Worm (Caenorhabditis elegans) whole organism, late embryonic: Measurements from ENCODE around the gene C45G9.8.

Experiments
- C08G9.2 ChIP-seq: sonication (generic microtip); optimal IDR thresholded peaks from 2 replicates; lab custom pipeline; 2016; ENCODE audit warnings: mild to moderate bottlenecking, missing genetic modification characterization, moderate library complexity, missing compliant biosample characterization
- T23F11.4 ChIP-seq: fragments of 200-800 bp; sonication (Bioruptor generic); optimal IDR thresholded peaks from 2 replicates; lab custom pipeline; 2018; ENCODE audit warnings: mild to moderate bottlenecking, missing genetic modification characterization, missing compliant biosample characterization
- ahr-1 ChIP-seq: sonication (generic microtip); optimal IDR thresholded peaks from 2 replicates; lab custom pipeline; 2016; ENCODE audit warnings: missing genetic modification characterization, missing compliant biosample characterization
- ama-1 ChIP-seq: fragments of 150-350 bp; optimal IDR thresholded peaks from 2 replicates; lab custom pipeline; 2014
- ceh-18 ChIP-seq: sonication (generic microtip); optimal IDR thresholded peaks from 2 replicates; lab custom pipeline; 2016; ENCODE audit warnings: missing genetic modification characterization, missing compliant biosample characterization
- ceh-19 ChIP-seq: fragments of 200-800 bp; sonication (Bioruptor generic); optimal IDR thresholded peaks from 2 replicates; lab custom pipeline; 2018; ENCODE audit warnings: mild to moderate bottlenecking, missing genetic modification characterization, missing compliant biosample characterization
- ceh-2 ChIP-seq: sonication (generic microtip); optimal IDR thresholded peaks from 2 replicates; lab custom pipeline; 2016; ENCODE audit warnings: missing genotype, missing genetic modification characterization, missing compliant biosample characterization
- ceh-24 ChIP-seq: sonication (generic microtip); optimal IDR thresholded peaks from 2 replicates; lab custom pipeline; 2016; ENCODE audit warnings: mild to moderate bottlenecking, missing genetic modification characterization, missing compliant biosample characterization
- ceh-30 ChIP-seq: fragments of 150-350 bp; optimal IDR thresholded peaks from 2 replicates; lab custom pipeline; 2014; ENCODE audit warnings: missing biosample characterization, missing genetic modification characterization
- ceh-31 ChIP-seq: sonication (generic microtip); optimal IDR thresholded peaks from 2 replicates; lab custom pipeline; 2016; ENCODE audit warnings: missing genetic modification characterization, missing compliant biosample characterization
- ceh-45 ChIP-seq: fragments of 200-800 bp; sonication (Bioruptor generic); IDR thresholded peaks from 2 replicates; pipeline ENCODE4 v1.3.6; 2022; ENCODE audit warnings: missing genetic modification reagents, missing genetic modification characterization, missing compliant biosample characterization
- ceh-48 ChIP-seq: sonication (generic microtip); optimal IDR thresholded peaks from 2 replicates; lab custom pipeline; 2016; ENCODE audit warnings: missing genetic modification characterization, inconsistent platforms, missing compliant biosample characterization
- ceh-6 ChIP-seq: fragments of 200-800 bp; sonication (Bioruptor generic); optimal IDR thresholded peaks from 2 replicates; lab custom pipeline; 2018; ENCODE audit warnings: mild to moderate bottlenecking, missing genetic modification characterization, missing compliant biosample characterization
- ceh-9 ChIP-seq: sonication (generic microtip); optimal IDR thresholded peaks from 2 replicates; lab custom pipeline; 2016; ENCODE audit warnings: mild to moderate bottlenecking, missing genetic modification characterization, inconsistent platforms, missing compliant biosample characterization
- che-1 ChIP-seq: sonication (generic microtip); optimal IDR thresholded peaks from 2 replicates; lab custom pipeline; 2016; ENCODE audit warnings: mild to moderate bottlenecking, missing genetic modification characterization, missing compliant biosample characterization
- dve-1 ChIP-seq: sonication (generic microtip); optimal IDR thresholded peaks from 2 replicates; lab custom pipeline; 2017; ENCODE audit warnings: antibody characterized with exemption, mild to moderate bottlenecking, missing genetic modification characterization, missing compliant biosample characterization
- elt-2 ChIP-seq: sonication (generic microtip); optimal IDR thresholded peaks from 2 replicates; lab custom pipeline; 2016; ENCODE audit warnings: missing genetic modification reagents, missing genetic modification characterization, missing compliant biosample characterization
- ets-4 ChIP-seq: sonication (generic microtip); optimal IDR thresholded peaks from 2 replicates; lab custom pipeline; 2016; ENCODE audit warnings: missing genetic modification characterization, missing compliant biosample characterization
- eyg-1 ChIP-seq: sonication (generic microtip); optimal IDR thresholded peaks from 2 replicates; lab custom pipeline; 2016; ENCODE audit warnings: missing genotype, missing genetic modification characterization, missing compliant biosample characterization
- fax-1 ChIP-seq: sonication (generic microtip); optimal IDR thresholded peaks from 2 replicates; lab custom pipeline; 2016; ENCODE audit warnings: missing genotype, missing genetic modification characterization, missing compliant biosample characterization
- gmeb-2 ChIP-seq: sonication (generic microtip); optimal IDR thresholded peaks from 2 replicates; lab custom pipeline; 2016; ENCODE audit warnings: missing genetic modification characterization, inconsistent platforms, missing compliant biosample characterization
- hlh-30 ChIP-seq: sonication (generic microtip); optimal IDR thresholded peaks from 2 replicates; lab custom pipeline; 2017; ENCODE audit warnings: antibody characterized with exemption, missing genetic modification characterization, missing compliant biosample characterization; ENCODE audit not compliant: insufficient read depth
- hlh-6 ChIP-seq: sonication (generic microtip); optimal IDR thresholded peaks from 2 replicates; lab custom pipeline; 2016; ENCODE audit warnings: missing genotype, missing genetic modification characterization, missing compliant biosample characterization
- hlh-8 ChIP-seq: sonication (generic microtip); optimal IDR thresholded peaks from 2 replicates; lab custom pipeline; 2016; ENCODE audit warnings: missing genotype, missing genetic modification characterization, missing compliant biosample characterization
- mec-3 ChIP-seq: sonication (generic microtip); optimal IDR thresholded peaks from 2 replicates; lab custom pipeline; 2016; ENCODE audit warnings: borderline replicate concordance, missing genetic modification characterization, missing compliant biosample characterization
- nfya-1 ChIP-seq: sonication (generic microtip); optimal IDR thresholded peaks from 2 replicates; lab custom pipeline; 2017; ENCODE audit warnings: missing genetic modification characterization, mild to moderate bottlenecking, missing compliant biosample characterization, antibody characterized with exemption, moderate library complexity
- nhr-232 ChIP-seq: sonication (generic microtip); optimal IDR thresholded peaks from 2 replicates; lab custom pipeline; 2016; ENCODE audit warnings: missing genetic modification characterization, missing compliant biosample characterization
- odd-2 ChIP-seq: sonication (generic microtip); optimal IDR thresholded peaks from 2 replicates; lab custom pipeline; 2017; ENCODE audit warnings: antibody characterized with exemption, mild to moderate bottlenecking, missing genetic modification characterization, missing compliant biosample characterization
- pat-9 ChIP-seq: fragments of 200-800 bp; sonication (Bioruptor generic); optimal IDR thresholded peaks from 2 replicates; lab custom pipeline; 2018; ENCODE audit warnings: mild to moderate bottlenecking, missing genetic modification characterization, moderate library complexity, missing compliant biosample characterization
- pha-2 ChIP-seq: sonication (generic microtip); optimal IDR thresholded peaks from 2 replicates; lab custom pipeline; 2017; ENCODE audit warnings: mild to moderate bottlenecking, missing genetic modification characterization, missing compliant biosample characterization
- pha-4 ChIP-seq: fragments of 150-350 bp; optimal IDR thresholded peaks from 2 replicates; lab custom pipeline; 2018; ENCODE audit warnings: missing biosample characterization, missing genetic modification reagents, missing genetic modification characterization
- pqm-1 ChIP-seq: sonication (generic microtip); optimal IDR thresholded peaks from 2 replicates; lab custom pipeline; 2016; ENCODE audit warnings: missing genetic modification characterization, missing compliant biosample characterization
- pros-1 ChIP-seq: fragments of 150-350 bp; optimal IDR thresholded peaks from 2 replicates; lab custom pipeline; 2014; ENCODE audit warnings: missing biosample characterization, missing genetic modification reagents, missing genetic modification characterization
- sox-2 ChIP-seq: fragments of 200-800 bp; sonication (Bioruptor generic); IDR thresholded peaks from 2 replicates; pipeline ENCODE4 v1.3.6; 2022; ENCODE audit warnings: missing genetic modification reagents, missing genetic modification characterization, missing compliant biosample characterization
- sox-4 ChIP-seq: sonication (generic microtip); optimal IDR thresholded peaks from 2 replicates; lab custom pipeline; 2017; ENCODE audit warnings: mild to moderate bottlenecking, missing genetic modification characterization, inconsistent platforms, missing compliant biosample characterization
- tbx-2 ChIP-seq: sonication (generic microtip); optimal IDR thresholded peaks from 2 replicates; lab custom pipeline; 2016; ENCODE audit warnings: missing genetic modification characterization, missing compliant biosample characterization
- tbx-7 ChIP-seq: sonication (generic microtip); optimal IDR thresholded peaks from 2 replicates; lab custom pipeline; 2016; ENCODE audit warnings: missing genotype, missing genetic modification characterization, missing compliant biosample characterization
- ttx-3 ChIP-seq: sonication (generic microtip); optimal IDR thresholded peaks from 2 replicates; lab custom pipeline; 2016; ENCODE audit warnings: missing genetic modification reagents, missing genetic modification characterization, missing compliant biosample characterization
- unc-3 ChIP-seq, 2 experiments: fragments of 200-800 bp in 1 of 2; sonication (Bioruptor generic) in 1 of 2; sonication (generic microtip) in 1 of 2; conservative IDR thresholded peaks in 1 of 2; optimal IDR thresholded peaks in 1 of 2; 2 replicates each; pipeline versions ENCODE4 v1.3.6 to Lab custom; 2016 to 2022; ENCODE audit warnings: missing compliant biosample characterization in 2 of 2, missing genetic modification characterization in 2 of 2, missing genetic modification reagents in 1 of 2
- unc-42 ChIP-seq: sonication (generic microtip); optimal IDR thresholded peaks from 2 replicates; lab custom pipeline; 2016; ENCODE audit warnings: missing genotype, missing genetic modification characterization, missing compliant biosample characterization
- unc-55 ChIP-seq: sonication (generic microtip); optimal IDR thresholded peaks from 2 replicates; lab custom pipeline; 2017; ENCODE audit warnings: missing biosample characterization, missing genetic modification reagents, missing genetic modification characterization
- zip-5 ChIP-seq: sonication (generic microtip); optimal IDR thresholded peaks from 2 replicates; lab custom pipeline; 2016; ENCODE audit warnings: missing genetic modification characterization, missing compliant biosample characterization
- ztf-16 ChIP-seq: sonication (generic microtip); optimal IDR thresholded peaks from 2 replicates; lab custom pipeline; 2017; ENCODE audit warnings: missing genetic modification characterization, missing compliant biosample characterization

The C45G9.8 gene

DNA sequence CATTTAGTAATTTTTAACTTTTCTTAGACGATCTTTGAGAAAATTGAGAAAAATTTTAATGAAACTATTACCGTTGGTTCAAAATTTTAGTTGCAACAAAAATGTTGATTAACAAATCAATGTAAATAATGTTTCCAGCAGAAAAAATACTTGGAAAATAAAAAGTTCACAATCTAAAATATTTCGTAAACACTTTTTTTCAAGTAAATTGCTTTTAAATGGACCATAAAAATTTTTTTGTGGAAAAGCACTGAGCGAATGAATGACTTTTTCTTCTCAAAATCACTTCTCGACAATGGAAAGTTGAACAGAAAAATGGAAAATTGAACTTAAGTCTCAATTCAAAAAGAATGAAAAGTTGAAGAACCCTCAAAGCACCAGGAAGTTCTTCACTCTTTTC lies at the start of gene C45G9.8:
C45G9.8 (minus strand) TSS at position 101 of the 400 bp plus-strand sequence.
- no peak for TF ChIP-seq tbx-7 (tag; lab: Kevin White, UChicago)
- TF ChIP-seq ceh-45, result no peak
- TF ChIP-seq ceh-18 (tag; lab: Kevin White, UChicago), result no peak
- TF ChIP-seq ahr-1 (tag; lab: Kevin White, UChicago), result no peak
- no peak for TF ChIP-seq nhr-232 (tag; lab: Kevin White, UChicago)
- no peak for TF ChIP-seq ama-1 (lab: Kevin White, UChicago)
- no peak for TF ChIP-seq odd-2 (tag; lab: Kevin White, UChicago)
- no peak for TF ChIP-seq C08G9.2 (tag; lab: Kevin White, UChicago)

DNA sequence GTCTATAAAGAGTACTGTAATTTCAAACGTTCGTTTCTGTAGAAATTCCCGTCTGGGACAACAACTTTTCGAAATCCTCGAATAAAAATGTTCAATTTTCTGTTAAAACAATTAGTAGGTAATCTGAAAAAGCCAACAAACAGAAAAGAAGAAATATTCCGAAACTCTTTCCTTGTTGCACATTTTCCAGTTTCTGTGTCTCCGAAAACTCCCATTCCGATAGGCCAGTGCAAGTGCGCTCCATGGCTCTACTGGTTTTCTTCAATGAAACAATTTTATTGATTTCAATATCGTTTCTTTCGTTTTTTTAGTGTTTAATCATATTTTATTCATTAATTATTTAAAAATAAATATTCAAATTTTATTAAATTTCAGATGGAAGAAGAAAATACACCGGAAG lies 49.2 kb upstream of the C45G9.8 start, which contains the start of gene F54D8.6:
F54D8.6 (plus strand) TSS at position 370 of the 400 bp plus-strand sequence.
- peak; percentile 1 for TF ChIP-seq nfya-1 (tag; lab: Kevin White, UChicago)
- peak; percentile 31 for TF ChIP-seq elt-2 (tag; lab: Kevin White, UChicago)
- TF ChIP-seq ztf-16 (tag; lab: Kevin White, UChicago), result no peak
- no peak for TF ChIP-seq gmeb-2
- TF ChIP-seq pha-2 (tag; lab: Kevin White, UChicago), result peak; percentile 2
- TF ChIP-seq tbx-2, result peak; percentile 37
- peak; percentile 76 for TF ChIP-seq ceh-31 (tag; lab: Kevin White, UChicago)
- no peak for TF ChIP-seq pros-1
- peak; percentile 45 for TF ChIP-seq ceh-2
- no peak for TF ChIP-seq dve-1 (tag; lab: Kevin White, UChicago)
- peak; percentile 71 for TF ChIP-seq ceh-48 (tag; lab: Kevin White, UChicago)
- TF ChIP-seq ceh-9 (tag; lab: Kevin White, UChicago), result no peak
- no peak for TF ChIP-seq sox-2 (GFP tag; lab: Robert Waterston, UW)
- TF ChIP-seq zip-5, result peak; percentile 19
- peak; percentile 15 for TF ChIP-seq ceh-19
- TF ChIP-seq unc-42 (tag; lab: Kevin White, UChicago), result peak; percentile 12
- TF ChIP-seq ceh-6, result no peak
- peak; percentile 77 for TF ChIP-seq ets-4 (tag; lab: Kevin White, UChicago)
- TF ChIP-seq fax-1, result peak; percentile 4
- no peak for TF ChIP-seq pha-4 (tag; lab: Kevin White, UChicago)
- peak; percentile 6 for TF ChIP-seq hlh-8 (tag; lab: Kevin White, UChicago)

DNA sequence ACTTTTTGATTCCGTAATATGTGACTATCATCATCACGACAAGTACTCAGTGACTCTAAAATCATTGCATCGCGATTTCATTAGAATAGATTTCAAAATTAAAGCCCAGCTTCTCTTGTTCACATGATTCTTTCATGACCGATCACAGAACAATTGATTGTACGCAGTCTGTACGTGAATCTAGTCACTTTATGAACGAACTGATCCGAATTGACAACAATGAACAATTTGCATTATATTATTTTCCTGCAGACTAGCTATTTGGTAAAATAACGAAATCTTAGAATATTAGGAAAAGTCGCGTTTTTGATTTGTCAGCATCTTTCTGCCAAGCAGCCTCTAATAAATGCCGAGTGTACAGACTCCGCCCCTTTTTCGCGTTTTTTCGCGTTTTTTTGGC lies 46.1 kb upstream of the C45G9.8 start:
- TF ChIP-seq C08G9.2 (tag; lab: Kevin White, UChicago) (no peak), mec-3 (no peak), T23F11.4 (GFP tag; lab: Kevin White, UChicago) (no peak), sox-4 (no peak), unc-3 (GFP tag; conservative IDR thresholded peaks at IDR 0.05; lab: Robert Waterston, UW) (no peak), unc-3 (tag; optimal IDR thresholded peaks at IDR 0.05; lab: Kevin White, UChicago) (no peak), ttx-3 (tag; lab: Kevin White, UChicago) (no peak), eyg-1 (tag; lab: Kevin White, UChicago) (no peak), nhr-232 (tag; lab: Kevin White, UChicago) (no peak), ceh-48 (tag; lab: Kevin White, UChicago) (no peak), elt-2 (tag; lab: Kevin White, UChicago) (no peak), che-1 (no peak), pat-9 (tag; lab: Kevin White, UChicago) (no peak), ceh-45 (no peak), pros-1 (no peak)

DNA sequence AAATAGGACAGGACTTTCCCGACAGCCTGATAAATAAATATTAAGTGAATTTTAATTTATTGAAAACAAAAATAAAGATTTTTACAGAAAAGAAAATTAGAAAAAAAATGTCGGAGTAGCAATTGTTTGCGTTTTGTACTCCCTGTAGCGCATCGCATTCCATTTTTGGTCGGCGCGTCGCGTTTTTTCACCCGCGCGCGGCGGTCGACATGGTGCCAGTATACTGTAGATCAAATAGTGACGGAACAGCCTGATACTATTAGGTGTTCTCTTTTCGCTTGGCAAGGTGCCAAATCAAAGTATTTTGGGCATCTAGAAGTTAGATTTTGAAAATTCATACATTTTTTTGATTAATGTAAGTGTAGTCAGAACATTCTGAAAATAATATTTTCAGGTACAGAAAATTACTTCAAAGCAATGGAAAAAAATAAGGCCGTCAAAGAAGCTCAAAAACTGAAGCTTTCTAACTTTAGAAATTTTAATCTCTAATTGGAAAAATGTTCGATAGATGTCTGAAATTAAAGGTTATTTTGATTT lies 45.4 kb upstream of the C45G9.8 start:
- TF ChIP-seq hlh-30 (no peak), unc-55 (GFP tag; lab: Kevin White, UChicago) (no peak), hlh-6 (tag; lab: Kevin White, UChicago) (no peak), pqm-1 (tag; lab: Kevin White, UChicago) (no peak), ceh-24 (tag; lab: Kevin White, UChicago) (no peak), ets-4 (tag; lab: Kevin White, UChicago) (no peak), ceh-30 (no peak), ceh-2 (no peak)
